Worm (Caenorhabditis elegans): Measurements from ENCODE around the gene srx-29.

Gene srx-29

ce11 chrV:15716679-15717078, 18.7 kb upstream of the srx-29 start, which contains the start of gene Y6E2A.4:
Y6E2A.4 (minus strand) TSS chrV:15716779.
- TF ChIP-seq blmp-1 (tag; optimal IDR thresholded peaks at IDR 0.05) (no peak), ham-2 (GFP tag; optimal IDR thresholded peaks at IDR 0.05) (no peak), elt-3 (tag; optimal IDR thresholded peaks at IDR 0.05) (no peak), ces-1 (GFP tag; optimal IDR thresholded peaks at IDR 0.05) (no peak), ztf-11 (tag; optimal IDR thresholded peaks at IDR 0.05) (no peak), elt-1 (tag; optimal IDR thresholded peaks at IDR 0.05; ENCODE audit: borderline replicate concordance, insufficient read depth) (no peak)

- no peak for TF ChIP-seq nhr-237 (tag; optimal IDR thresholded peaks at IDR 0.05)
Observed at ce11 chrV:15715636-15716035, 17.6 kb upstream of the srx-29 start.

ce11 chrV:15712385-15712784, 14.4 kb upstream of the srx-29 start:
- TF ChIP-seq zip-8 (tag; optimal IDR thresholded peaks at IDR 0.05): no peak
- TF ChIP-seq unc-39 (tag; optimal IDR thresholded peaks at IDR 0.05): no peak
- no peak for TF ChIP-seq nhr-12 (tag; optimal IDR thresholded peaks at IDR 0.05)
- no peak for TF ChIP-seq ceh-43 (GFP tag; optimal IDR thresholded peaks at IDR 0.05)
- TF ChIP-seq M03D4.4 (tag; optimal IDR thresholded peaks at IDR 0.05): no peak
- no peak for TF ChIP-seq cnd-1 (tag; optimal IDR thresholded peaks at IDR 0.05)
- TF ChIP-seq lin-32 (GFP tag; optimal IDR thresholded peaks at IDR 0.05): no peak

ce11 chrV:15711898-15712297, 13.9 kb upstream of the srx-29 start, which contains the start of gene str-101:
str-101 (minus strand) TSS chrV:15711998.
- TF ChIP-seq M03D4.4 (tag; optimal IDR thresholded peaks at IDR 0.05): no peak
- no peak for TF ChIP-seq pha-4 (tag; optimal IDR thresholded peaks at IDR 0.05)
- TF ChIP-seq elt-3 (tag; optimal IDR thresholded peaks at IDR 0.05): no peak
- TF ChIP-seq ceh-43 (GFP tag; optimal IDR thresholded peaks at IDR 0.05): no peak
- TF ChIP-seq ham-2 (GFP tag; optimal IDR thresholded peaks at IDR 0.05): no peak
- no peak for TF ChIP-seq cnd-1 (tag; optimal IDR thresholded peaks at IDR 0.05)
- no peak for TF ChIP-seq nhr-237 (tag; optimal IDR thresholded peaks at IDR 0.05)
- no peak for TF ChIP-seq mab-5 (tag; optimal IDR thresholded peaks at IDR 0.05)

ce11 chrV:15710401-15710800, 12.4 kb upstream of the srx-29 start, which contains the start of gene Y6E2A.1:
Y6E2A.1 (minus strand) TSS chrV:15710501.
- TF ChIP-seq ceh-43 (GFP tag; optimal IDR thresholded peaks at IDR 0.05) (no peak), zip-8 (tag; optimal IDR thresholded peaks at IDR 0.05) (no peak), unc-120 (tag; optimal IDR thresholded peaks at IDR 0.05; ENCODE audit: poor library complexity, severe bottlenecking) (no peak), mep-1 (tag; optimal IDR thresholded peaks at IDR 0.05) (no peak), ceh-39 (tag; optimal IDR thresholded peaks at IDR 0.05) (no peak), lin-32 (GFP tag; optimal IDR thresholded peaks at IDR 0.05) (no peak), M03D4.4 (tag; optimal IDR thresholded peaks at IDR 0.05) (no peak), cnd-1 (tag; optimal IDR thresholded peaks at IDR 0.05) (no peak), nhr-237 (tag; optimal IDR thresholded peaks at IDR 0.05) (no peak), nhr-76 (tag; optimal IDR thresholded peaks at IDR 0.05) (no peak), nhr-2 (tag; optimal IDR thresholded peaks at IDR 0.05) (no peak), ces-1 (GFP tag; optimal IDR thresholded peaks at IDR 0.05) (no peak), bed-3 (GFP tag; optimal IDR thresholded peaks at IDR 0.05) (no peak), snpc-4 (tag; optimal IDR thresholded peaks at IDR 0.05) (no peak), sptf-1 (tag; optimal IDR thresholded peaks at IDR 0.05) (no peak)

- TF ChIP-seq mab-5 (tag; optimal IDR thresholded peaks at IDR 0.05) (no peak), snpc-4 (tag; optimal IDR thresholded peaks at IDR 0.05) (no peak), ztf-11 (tag; optimal IDR thresholded peaks at IDR 0.05) (no peak), elt-3 (tag; optimal IDR thresholded peaks at IDR 0.05) (no peak), mls-2 (tag; optimal IDR thresholded peaks at IDR 0.05) (no peak), nhr-76 (tag; optimal IDR thresholded peaks at IDR 0.05) (no peak), elt-1 (tag; optimal IDR thresholded peaks at IDR 0.05; ENCODE audit: borderline replicate concordance, insufficient read depth) (no peak), unc-62 (GFP tag; optimal IDR thresholded peaks at IDR 0.05) (no peak), drap-1 (GFP tag; optimal IDR thresholded peaks at IDR 0.05) (no peak), ham-2 (GFP tag; optimal IDR thresholded peaks at IDR 0.05) (no peak), ceh-43 (GFP tag; optimal IDR thresholded peaks at IDR 0.05) (no peak), nhr-28 (tag; optimal IDR thresholded peaks at IDR 0.05) (no peak)
Observed at ce11 chrV:15707982-15708381, 10.0 kb upstream of the srx-29 start.

- TF ChIP-seq unc-120 (tag; optimal IDR thresholded peaks at IDR 0.05; ENCODE audit: poor library complexity, severe bottlenecking) (no peak), mep-1 (tag; optimal IDR thresholded peaks at IDR 0.05) (no peak), nhr-28 (tag; optimal IDR thresholded peaks at IDR 0.05) (no peak), ceh-43 (GFP tag; optimal IDR thresholded peaks at IDR 0.05) (no peak), unc-39 (tag; optimal IDR thresholded peaks at IDR 0.05) (no peak), mab-5 (tag; optimal IDR thresholded peaks at IDR 0.05) (no peak), elt-1 (tag; optimal IDR thresholded peaks at IDR 0.05; ENCODE audit: borderline replicate concordance, insufficient read depth) (no peak), nhr-76 (tag; optimal IDR thresholded peaks at IDR 0.05) (no peak), ztf-11 (tag; optimal IDR thresholded peaks at IDR 0.05) (no peak), mls-2 (tag; optimal IDR thresholded peaks at IDR 0.05) (no peak), nhr-2 (tag; optimal IDR thresholded peaks at IDR 0.05) (no peak), elt-3 (tag; optimal IDR thresholded peaks at IDR 0.05) (no peak), nhr-237 (tag; optimal IDR thresholded peaks at IDR 0.05) (no peak)
Observed at ce11 chrV:15704745-15705144, 6.7 kb upstream of the srx-29 start, which contains the start of gene twk-34. twk-34 (plus strand) TSS chrV:15704960.

All from whole organism, mixed stage, embryonic.